Worm (Caenorhabditis elegans): Measurements from ENCODE around the gene W06G6.2.

- TF ChIP-seq W03F9.2 (tag; optimal IDR thresholded peaks at IDR 0.05) = no peak
- TF ChIP-seq him-1 (tag; optimal IDR thresholded peaks at IDR 0.05) = no peak
- no peak for TF ChIP-seq dao-5 (tag; optimal IDR thresholded peaks at IDR 0.05)
These were observed 46.5 kb downstream of the W06G6.2 start, which contains the start of gene srz-1 for ce11 chrV:16675553-16675952.
